Fruit fly (Drosophila melanogaster): ENCODE measurements around the gene kairos.

The kairos gene

DNA sequence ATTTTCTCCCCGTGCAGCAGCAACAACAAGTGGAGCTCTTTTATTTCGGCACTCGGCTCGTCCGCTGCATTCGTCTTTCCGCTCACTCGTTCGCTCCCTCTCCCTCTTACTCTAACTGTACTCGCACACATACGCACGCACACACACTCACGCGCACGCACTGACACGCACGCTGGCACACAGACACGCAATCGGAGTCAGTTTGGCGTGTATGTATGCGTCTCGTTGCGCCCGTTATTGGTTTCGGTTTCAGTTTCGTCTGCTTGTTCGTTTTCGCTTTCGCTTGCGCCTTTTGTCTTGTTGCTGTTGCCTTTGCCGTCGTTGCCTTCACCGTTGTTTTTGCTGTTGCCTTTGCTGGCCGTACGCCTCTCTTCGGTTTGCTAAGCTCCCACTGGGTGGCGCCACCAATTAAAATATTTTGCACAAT, 1.8 kb upstream of the kairos start:
- TF ChIP-seq Myc (optimal IDR thresholded peaks at IDR 0.05) (no peak), psq (optimal IDR thresholded peaks at IDR 0.05) (no peak), h (optimal IDR thresholded peaks at IDR 0.05) (no peak), insv (optimal IDR thresholded peaks at IDR 0.05) (no peak), ttk (optimal IDR thresholded peaks at IDR 0.05) (no peak), Sin3A (optimal IDR thresholded peaks at IDR 0.05) (no peak)

dm6 chrX:18350609-18351008, 5.4 kb downstream of the kairos start:
- TF ChIP-seq h (optimal IDR thresholded peaks at IDR 0.05) (no peak), Myc (optimal IDR thresholded peaks at IDR 0.05) (no peak), Sin3A (optimal IDR thresholded peaks at IDR 0.05) (no peak), psq (optimal IDR thresholded peaks at IDR 0.05) (no peak), ttk (optimal IDR thresholded peaks at IDR 0.05) (no peak), insv (optimal IDR thresholded peaks at IDR 0.05) (no peak)

- TF ChIP-seq Sin3A (optimal IDR thresholded peaks at IDR 0.05) (no peak), Myc (optimal IDR thresholded peaks at IDR 0.05) (no peak)
These were observed 8.3 kb downstream of the kairos start for dm6 chrX:18347641-18348040.

- no peak for TF ChIP-seq ttk (optimal IDR thresholded peaks at IDR 0.05)
- TF ChIP-seq Sin3A (optimal IDR thresholded peaks at IDR 0.05): no peak
- no peak for TF ChIP-seq insv (optimal IDR thresholded peaks at IDR 0.05)
- TF ChIP-seq Myc (optimal IDR thresholded peaks at IDR 0.05): no peak
- TF ChIP-seq h (optimal IDR thresholded peaks at IDR 0.05): no peak
- TF ChIP-seq psq (optimal IDR thresholded peaks at IDR 0.05): no peak
These were observed 15.0 kb downstream of the kairos start for dm6 chrX:18341014-18341413.

dm6 chrX:18321358-18321757, 34.6 kb downstream of the kairos start:
- TF ChIP-seq Sin3A (optimal IDR thresholded peaks at IDR 0.05) (no peak), h (optimal IDR thresholded peaks at IDR 0.05) (no peak), psq (optimal IDR thresholded peaks at IDR 0.05) (no peak), Myc (optimal IDR thresholded peaks at IDR 0.05) (no peak)

dm6 chrX:18320825-18321224, 35.2 kb downstream of the kairos start, which contains the start of gene CG6023:
CG6023 (minus strand) TSS chrX:18321193.
- TF ChIP-seq Myc (optimal IDR thresholded peaks at IDR 0.05): no peak
- TF ChIP-seq ttk (optimal IDR thresholded peaks at IDR 0.05): no peak
- no peak for TF ChIP-seq insv (optimal IDR thresholded peaks at IDR 0.05)
- TF ChIP-seq h (optimal IDR thresholded peaks at IDR 0.05): no peak
- TF ChIP-seq Sin3A (optimal IDR thresholded peaks at IDR 0.05): no peak
- TF ChIP-seq psq (optimal IDR thresholded peaks at IDR 0.05): no peak

dm6 chrX:18319912-18320520, 36.0 kb downstream of the kairos start:
- TF ChIP-seq insv (optimal IDR thresholded peaks at IDR 0.05) (no peak), psq (optimal IDR thresholded peaks at IDR 0.05) (no peak), Sin3A (optimal IDR thresholded peaks at IDR 0.05) (no peak), Myc (optimal IDR thresholded peaks at IDR 0.05) (no peak), h (optimal IDR thresholded peaks at IDR 0.05) (no peak), ttk (optimal IDR thresholded peaks at IDR 0.05) (no peak)

dm6 chrX:18315835-18316234, 40.2 kb downstream of the kairos start:
- TF ChIP-seq insv (optimal IDR thresholded peaks at IDR 0.05) (no peak), ttk (optimal IDR thresholded peaks at IDR 0.05) (no peak), Sin3A (optimal IDR thresholded peaks at IDR 0.05) (no peak), psq (optimal IDR thresholded peaks at IDR 0.05) (no peak), h (optimal IDR thresholded peaks at IDR 0.05) (no peak), Myc (optimal IDR thresholded peaks at IDR 0.05) (no peak)

DNA sequence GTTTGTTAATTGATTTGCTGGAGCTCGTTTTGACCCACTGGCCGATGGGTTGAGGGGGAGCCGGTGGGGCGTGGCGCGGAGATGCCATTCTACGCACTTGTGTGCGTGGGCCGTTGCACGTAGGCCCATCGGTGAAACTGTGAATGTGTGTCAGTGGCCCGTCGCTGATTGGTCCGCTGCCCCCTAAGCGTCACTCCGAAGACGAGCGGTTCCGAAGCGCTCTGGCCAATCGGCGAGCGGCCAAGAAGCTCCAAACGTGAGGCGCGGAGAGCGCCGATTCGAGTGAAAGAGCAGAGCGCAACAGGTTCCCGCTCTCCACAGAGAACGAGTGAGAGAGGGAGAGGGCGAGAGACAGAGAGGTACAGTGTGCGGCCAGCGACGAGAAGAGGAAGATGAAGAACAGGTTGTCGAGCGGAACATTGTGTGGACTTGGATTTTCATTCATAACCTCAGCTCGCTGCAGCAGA, 43.5 kb downstream of the kairos start:
- TF ChIP-seq h (optimal IDR thresholded peaks at IDR 0.05): no peak
- no peak for TF ChIP-seq insv (optimal IDR thresholded peaks at IDR 0.05)
- no peak for TF ChIP-seq Myc (optimal IDR thresholded peaks at IDR 0.05)

dm6 chrX:18310979-18311378, 45.0 kb downstream of the kairos start:
- TF ChIP-seq h (optimal IDR thresholded peaks at IDR 0.05): no peak

DNA sequence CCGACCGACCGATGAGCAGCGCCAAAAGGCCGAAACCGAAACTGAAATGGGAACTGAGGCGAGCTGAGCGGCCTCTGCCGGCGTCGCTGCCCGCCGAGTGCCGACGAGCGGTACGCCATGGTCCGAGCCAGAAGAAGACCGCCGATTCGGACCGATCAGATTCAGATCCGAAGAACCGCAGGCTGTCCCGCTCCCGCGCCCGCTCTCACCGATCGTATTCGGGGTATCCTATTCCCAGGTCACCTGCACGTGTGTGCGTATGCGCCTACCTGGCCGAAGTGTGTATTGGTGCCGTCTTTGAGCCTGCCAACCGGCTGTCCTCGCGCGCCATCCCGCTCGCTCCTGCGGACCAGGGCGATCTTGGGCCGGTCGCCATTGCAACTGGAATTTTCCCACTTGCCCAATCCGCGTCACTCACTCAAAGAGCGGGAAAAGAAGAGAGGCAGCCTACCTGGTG, 46.7 kb downstream of the kairos start, which contains the start of gene upd1:
upd1 (minus strand) TSS at position 51 of the 457 bp plus-strand sequence.
- no peak for TF ChIP-seq insv (optimal IDR thresholded peaks at IDR 0.05)
- no peak for TF ChIP-seq psq (optimal IDR thresholded peaks at IDR 0.05)
- TF ChIP-seq h (optimal IDR thresholded peaks at IDR 0.05): no peak
- TF ChIP-seq Sin3A (optimal IDR thresholded peaks at IDR 0.05): no peak
- TF ChIP-seq ttk (optimal IDR thresholded peaks at IDR 0.05): no peak
- no peak for TF ChIP-seq Myc (optimal IDR thresholded peaks at IDR 0.05)

DNA sequence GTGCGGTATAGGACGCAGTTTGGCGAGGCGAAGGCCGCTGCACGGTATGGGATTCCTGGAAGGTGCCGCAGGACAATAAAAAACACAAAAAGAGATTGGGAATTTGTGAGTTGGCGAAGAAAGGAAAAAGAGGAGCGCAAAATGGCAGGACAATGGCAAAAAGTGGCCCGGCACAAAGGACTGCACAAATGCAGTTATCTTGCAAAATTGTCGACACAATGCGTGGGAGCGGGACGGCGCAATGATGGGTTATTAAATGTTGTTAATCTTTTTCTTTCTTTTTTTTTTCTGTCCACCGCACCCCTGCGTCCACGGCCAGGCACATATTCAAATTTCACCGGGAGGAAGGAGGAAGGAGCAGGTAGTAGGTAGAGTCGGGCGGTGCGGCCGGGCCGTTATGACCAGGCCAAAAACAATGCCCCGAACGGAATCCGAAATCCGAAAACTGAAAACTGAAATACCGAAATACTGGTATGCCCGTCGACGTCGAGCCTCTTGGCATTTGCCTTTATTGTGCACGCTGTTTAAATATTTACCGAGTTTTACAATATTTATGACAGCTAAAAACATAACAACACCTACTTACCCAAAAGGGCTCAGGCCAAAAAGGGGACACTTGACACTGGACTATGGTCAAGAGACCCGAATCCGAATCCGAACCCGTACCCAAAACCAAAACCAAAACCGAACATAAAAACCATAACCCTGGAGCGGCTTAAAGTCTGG, 52.2 kb downstream of the kairos start:
- TF ChIP-seq psq (optimal IDR thresholded peaks at IDR 0.05) (no peak), ttk (optimal IDR thresholded peaks at IDR 0.05) (no peak), Myc (optimal IDR thresholded peaks at IDR 0.05) (no peak), Sin3A (optimal IDR thresholded peaks at IDR 0.05) (no peak), insv (optimal IDR thresholded peaks at IDR 0.05) (no peak), h (optimal IDR thresholded peaks at IDR 0.05) (no peak)

DNA sequence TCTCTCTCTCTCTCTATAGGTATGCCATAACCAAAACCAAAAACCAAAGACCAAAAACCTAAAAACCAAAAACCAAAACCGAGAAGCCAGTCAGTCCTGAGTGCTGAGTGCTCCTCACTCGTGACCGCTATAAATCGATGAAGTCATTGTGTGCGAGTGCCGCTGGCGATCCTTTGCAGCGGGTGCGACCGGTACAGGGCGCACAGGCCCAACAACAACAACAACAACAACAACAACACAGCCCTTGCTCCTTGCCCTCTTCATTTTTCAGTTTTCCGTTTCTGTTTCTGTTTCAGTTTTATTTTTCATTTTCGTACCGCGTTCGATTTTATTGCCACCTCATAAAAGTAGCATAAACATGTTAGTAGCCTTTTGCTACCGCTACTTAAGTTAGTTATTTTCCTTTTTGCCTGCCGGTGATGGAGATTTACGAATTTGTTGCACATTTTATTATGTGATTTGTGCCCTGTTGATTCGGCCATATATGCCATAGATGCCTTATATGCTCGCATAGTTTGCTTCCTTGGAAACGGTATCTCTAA, 55.1 kb downstream of the kairos start:
- TF ChIP-seq Sin3A (optimal IDR thresholded peaks at IDR 0.05) (no peak), Myc (optimal IDR thresholded peaks at IDR 0.05) (no peak), ttk (optimal IDR thresholded peaks at IDR 0.05) (no peak), insv (optimal IDR thresholded peaks at IDR 0.05) (no peak), psq (optimal IDR thresholded peaks at IDR 0.05) (no peak), h (optimal IDR thresholded peaks at IDR 0.05) (no peak)
